ENCODE assay signal across 1 worm cellular context in genomic region chrII:5962343-5962742, ce11.
TF ChIP-seq lines count a peak whose summit lies in the region.

No protein-coding gene starts in this region.

TF ChIP-seq in whole organism, L4 larva, 104 proteins besides CTCF, POLR2A, EP300 and RAD21 (continued from another document):
- TF ChIP-seq aly-2 (tag; optimal IDR thresholded peaks at IDR 0.05; lab: Kevin White, UChicago) (no peak), madf-5 (GFP tag; IDR thresholded peaks at IDR 0.05; lab: Robert Waterston, UW) (no peak), daf-19 (GFP tag; conservative IDR thresholded peaks at IDR 0.05; lab: Robert Waterston, UW) (no peak), hlh-30 (tag; optimal IDR thresholded peaks at IDR 0.05; lab: Kevin White, UChicago; ENCODE audit: insufficient read depth) (peak; percentile 33), F44E2.7 (GFP tag; IDR thresholded peaks at IDR 0.05; lab: Robert Waterston, UW) (no peak), ctbp-1 (GFP tag; IDR thresholded peaks at IDR 0.05; lab: Robert Waterston, UW) (no peak), aha-1 (tag; lab: Kevin White, UChicago) (no peak), lim-7 (GFP tag; IDR thresholded peaks at IDR 0.05; lab: Robert Waterston, UW) (no peak), T20F7.1 (GFP tag; optimal IDR thresholded peaks at IDR 0.05; lab: Kevin White, UChicago) (no peak), rbr-2 (tag; optimal IDR thresholded peaks at IDR 0.05; lab: Kevin White, UChicago) (peak; percentile 9)
